Worm (Caenorhabditis elegans): ENCODE measurements around the gene soc-2.

- TF ChIP-seq aly-2 (tag; optimal IDR thresholded peaks at IDR 0.05) (no peak), ces-1 (GFP tag; optimal IDR thresholded peaks at IDR 0.05) (no peak), egl-27 (tag; optimal IDR thresholded peaks at IDR 0.05) (no peak), lin-35 (GFP tag; optimal IDR thresholded peaks at IDR 0.05) (no peak), mdl-1 (tag; optimal IDR thresholded peaks at IDR 0.05) (no peak), lsy-2 (tag; optimal IDR thresholded peaks at IDR 0.05) (no peak), alr-1 (tag; optimal IDR thresholded peaks at IDR 0.05; ENCODE audit: borderline replicate concordance) (no peak)
These were observed 15.8 kb downstream of the soc-2 start for ce11 chrIV:5136523-5136922.
